Fruit fly (Drosophila melanogaster) ovary, adult (tissue): ENCODE data around the gene CG14712.

Experiments
- CG17801 ChIP-seq: fragments of 200-800 bp; optimal IDR thresholded peaks from 2 replicates; lab custom pipeline; 2019; ENCODE audit warnings: missing biosample characterization, mild to moderate bottlenecking, missing genetic modification characterization, moderate library complexity; ENCODE audit not compliant: partially characterized antibody

Gene CG14712

DNA sequence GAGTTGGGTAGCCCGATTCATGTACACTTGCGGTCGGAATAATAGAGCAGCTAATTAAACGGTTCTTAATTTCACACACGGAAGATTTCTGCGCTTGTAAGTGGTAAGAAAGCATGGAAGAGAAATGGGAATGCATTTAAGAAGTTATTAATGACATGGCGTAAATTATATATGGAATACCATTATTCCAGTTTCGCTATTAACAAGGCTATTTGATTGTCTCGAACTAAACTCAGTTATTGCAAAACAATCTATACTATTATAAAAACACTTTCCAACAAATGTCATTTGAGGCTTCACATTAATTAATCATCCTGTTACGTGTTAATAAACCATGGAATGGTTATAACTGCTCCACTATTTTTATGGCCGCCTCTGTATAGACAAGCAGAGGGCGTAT is 12.3 kb upstream of the CG14712 start:
- TF ChIP-seq CG17801, result no peak

DNA sequence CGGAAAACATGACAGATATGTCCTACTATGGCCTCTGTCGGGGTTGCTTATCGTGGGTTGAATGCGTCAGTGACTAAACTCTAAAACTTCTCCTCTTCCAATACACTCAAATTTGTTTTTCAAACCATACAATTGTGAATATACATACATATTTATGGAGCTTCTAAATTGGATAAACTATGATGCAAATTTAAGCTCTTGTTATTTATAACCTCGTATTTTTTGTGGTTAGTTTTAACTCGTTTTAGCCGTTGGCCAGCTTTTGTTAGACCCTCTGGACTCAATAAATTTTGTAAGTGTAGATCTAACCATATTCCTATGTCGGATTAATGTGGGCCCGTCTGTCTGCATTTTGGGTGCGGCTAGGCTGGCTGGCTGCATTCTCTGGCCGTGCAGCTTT is 11.2 kb upstream of the CG14712 start:
- TF ChIP-seq CG17801, result no peak

DNA sequence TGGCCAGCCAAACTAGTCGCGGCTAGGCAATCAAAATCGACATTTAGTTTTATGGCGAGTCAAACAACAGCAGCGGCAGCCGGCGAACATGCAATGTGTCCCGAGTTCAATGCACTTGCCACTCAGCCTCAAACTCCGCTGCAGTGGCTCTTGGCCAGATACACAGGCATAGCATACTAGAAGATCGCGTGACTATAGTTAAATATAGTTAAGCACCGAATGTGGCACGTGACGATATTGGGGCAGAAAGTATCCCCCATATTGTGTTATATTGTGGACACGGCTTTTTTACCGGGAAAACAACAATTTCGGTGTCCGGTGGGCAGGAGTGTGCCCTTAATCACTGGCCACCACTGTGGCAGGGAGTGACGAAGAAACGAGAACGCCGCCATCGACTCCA is 10.7 kb upstream of the CG14712 start:
- TF ChIP-seq CG17801, result no peak

DNA sequence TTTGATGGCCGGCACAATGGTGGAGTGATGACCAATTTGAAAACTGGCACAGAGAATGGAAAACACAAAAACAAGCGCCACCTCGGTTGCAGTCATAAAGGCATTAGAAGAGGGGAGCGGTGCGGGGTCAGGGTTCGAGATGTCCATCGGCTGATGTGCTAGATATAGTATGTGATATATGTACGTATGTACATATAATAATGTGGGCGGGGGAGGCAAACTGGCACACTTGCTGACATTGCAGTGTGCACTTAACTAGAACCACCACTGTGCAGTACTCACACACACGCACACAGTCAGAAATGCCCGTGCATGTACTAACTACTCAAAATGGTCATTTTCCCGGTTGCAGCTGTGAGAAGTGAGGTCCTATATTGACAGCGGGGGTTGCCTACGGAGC is 9.7 kb upstream of the CG14712 start:
- TF ChIP-seq CG17801, result no peak

DNA sequence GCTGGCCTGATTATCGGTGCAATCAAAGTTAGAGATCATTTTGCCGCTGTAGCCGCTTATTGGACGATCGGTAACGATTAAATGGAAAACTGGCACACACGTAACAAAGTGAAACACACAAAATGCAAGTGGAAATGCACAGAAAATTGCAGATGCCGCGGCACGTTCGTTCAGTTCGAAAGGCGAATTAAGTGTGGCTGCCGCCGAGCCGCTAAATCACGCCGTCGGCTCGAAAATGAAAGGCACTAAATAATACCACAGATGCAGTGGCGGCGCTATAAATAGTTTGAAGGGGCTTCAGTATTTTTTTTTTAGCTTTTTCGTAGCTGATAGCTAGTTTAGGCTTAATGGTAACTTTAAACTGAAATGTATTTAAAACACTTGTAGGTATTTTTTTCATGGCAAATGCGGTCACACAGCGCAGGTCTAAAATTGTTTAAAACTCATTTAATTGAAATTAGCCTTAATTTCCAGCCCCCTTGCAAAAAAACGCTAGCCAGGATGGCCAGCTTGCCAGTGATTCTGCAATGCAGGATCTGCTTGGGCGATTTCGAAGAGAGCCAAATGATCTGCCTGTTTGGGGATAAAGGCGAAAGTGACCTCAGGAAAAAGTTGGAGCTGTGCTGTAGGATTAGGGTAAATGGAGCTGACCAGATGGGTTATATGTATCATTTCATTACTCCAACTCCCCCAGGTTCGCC is 8.7 kb upstream of the CG14712 start, which contains the start of the genes Jupiter and CG14710:
TSS of gene Jupiter (minus strand) at position 198 of the 701 bp plus-strand sequence.
TSS of gene CG14710 (plus strand) at position 382 of the 701 bp plus-strand sequence.
- TF ChIP-seq CG17801, result peak; percentile 45

DNA sequence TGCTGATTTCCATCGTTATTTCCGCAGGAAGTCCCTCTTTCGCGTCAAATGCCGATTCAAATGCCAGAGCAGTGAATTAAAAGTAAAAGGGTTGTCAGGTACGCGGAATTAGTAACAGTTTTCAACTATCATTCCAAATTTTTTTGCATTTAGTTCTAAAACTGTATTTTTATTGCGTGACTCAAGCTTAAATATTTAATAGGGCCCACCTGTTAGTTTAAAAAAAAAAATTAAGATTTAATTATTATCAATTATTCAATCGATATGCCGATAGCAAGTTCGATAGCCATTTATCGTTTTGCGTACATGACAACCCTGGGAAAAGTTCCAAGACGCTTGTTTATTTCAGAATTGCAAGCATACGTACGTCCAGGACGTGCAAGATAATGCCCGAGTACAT is 5.5 kb upstream of the CG14712 start, which contains the start of gene CG14711:
TSS of gene CG14711 (plus strand) at position 315 of the 400 bp plus-strand sequence.
- TF ChIP-seq CG17801, result peak; percentile 86

DNA sequence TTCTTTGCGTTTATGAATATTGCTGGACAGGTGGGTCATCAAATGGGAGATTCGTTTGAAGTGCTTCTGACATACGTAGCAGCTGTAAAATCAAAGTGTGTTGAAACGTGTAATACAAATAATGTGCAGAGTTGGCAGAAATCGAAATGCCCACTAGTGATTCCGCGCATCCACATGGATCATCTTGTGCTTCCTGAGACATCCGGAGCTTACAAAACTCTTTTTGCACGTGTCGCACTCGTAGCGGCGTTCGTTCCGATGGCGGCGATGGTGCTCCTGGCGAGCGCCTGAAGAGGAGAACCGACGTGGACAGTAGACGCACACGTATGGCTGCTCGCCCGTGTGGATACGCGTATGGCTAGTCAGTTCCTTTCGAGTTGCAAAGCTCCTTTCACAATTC is 3.0 kb upstream of the CG14712 start, which contains the start of gene Zaf1:
TSS of gene Zaf1 (minus strand) at position 101 of the 400 bp plus-strand sequence.
- TF ChIP-seq CG17801, result no peak

DNA sequence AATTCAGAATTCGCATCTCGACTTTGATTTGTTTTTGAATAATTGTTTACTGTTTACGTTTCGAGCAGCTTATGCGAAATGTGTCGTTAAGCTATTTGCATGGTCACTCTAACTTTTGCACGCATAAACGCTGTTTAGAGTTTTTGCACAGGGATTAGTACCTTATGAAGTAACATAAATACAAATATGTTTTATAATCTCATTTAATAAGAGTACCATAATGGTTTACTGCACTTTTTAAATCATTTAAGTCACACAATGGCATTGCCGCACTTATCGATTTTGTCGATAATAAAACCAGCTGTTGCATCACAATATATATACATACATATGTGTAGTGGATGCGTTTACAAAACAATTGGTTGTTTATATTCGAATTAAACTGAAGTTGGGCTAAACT is 2.0 kb upstream of the CG14712 start, which contains the start of the genes CG6813 and CG18764:
TSS of gene CG6813 (minus strand) at position 68 of the 400 bp plus-strand sequence.
TSS of gene CG18764 (plus strand) at position 319 of the 400 bp plus-strand sequence.
- peak; percentile 18 for TF ChIP-seq CG17801

DNA sequence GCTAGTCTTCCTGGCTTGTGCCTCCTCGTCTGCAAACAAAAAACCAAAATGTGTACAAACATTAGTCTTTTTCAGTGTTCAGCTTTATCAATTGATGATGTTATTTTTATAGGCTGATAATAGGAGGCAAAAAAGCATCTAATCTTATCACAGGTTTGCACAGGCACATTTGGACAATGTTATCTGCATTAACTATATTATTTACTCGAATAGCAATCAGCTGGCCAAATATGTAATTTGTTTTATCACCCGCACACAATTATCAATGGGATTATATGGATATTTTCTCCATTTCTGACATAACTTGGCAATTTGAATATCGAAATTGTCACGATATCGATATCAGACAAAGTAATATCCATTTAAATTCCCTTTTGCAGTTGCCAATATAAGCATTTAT is 9.0 kb downstream of the CG14712 start:
- no peak for TF ChIP-seq CG17801

DNA sequence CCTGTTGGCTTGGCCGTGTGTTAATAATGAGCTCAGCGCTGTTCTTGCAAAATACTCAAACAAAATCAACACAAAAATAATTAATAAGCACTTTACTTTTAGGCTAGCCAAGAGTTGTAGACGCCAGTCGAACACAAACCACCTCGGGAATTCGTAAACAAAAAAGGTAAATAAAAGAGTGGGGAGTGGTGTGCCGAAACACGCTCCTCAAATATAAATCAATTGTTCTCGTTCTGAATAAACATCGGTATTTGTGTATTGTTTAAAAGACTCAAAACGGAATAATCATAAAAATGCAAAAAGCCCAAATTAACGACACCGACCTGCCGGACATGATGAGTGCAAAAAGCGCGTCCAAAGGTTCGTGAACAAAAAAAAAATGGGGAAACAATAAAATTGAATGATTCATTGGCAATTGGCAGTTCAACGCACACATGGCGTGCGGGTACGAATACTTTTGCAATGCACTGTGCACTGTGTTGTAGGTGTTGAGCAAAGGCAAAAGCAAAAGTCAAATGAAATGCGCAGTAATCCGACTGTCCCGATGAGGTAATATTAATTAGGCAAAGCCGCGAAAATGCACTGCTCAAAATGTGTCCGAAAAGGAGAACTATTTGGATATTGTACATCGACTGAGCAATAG is 11.5 kb downstream of the CG14712 start:
- TF ChIP-seq CG17801, result peak; percentile 39

DNA sequence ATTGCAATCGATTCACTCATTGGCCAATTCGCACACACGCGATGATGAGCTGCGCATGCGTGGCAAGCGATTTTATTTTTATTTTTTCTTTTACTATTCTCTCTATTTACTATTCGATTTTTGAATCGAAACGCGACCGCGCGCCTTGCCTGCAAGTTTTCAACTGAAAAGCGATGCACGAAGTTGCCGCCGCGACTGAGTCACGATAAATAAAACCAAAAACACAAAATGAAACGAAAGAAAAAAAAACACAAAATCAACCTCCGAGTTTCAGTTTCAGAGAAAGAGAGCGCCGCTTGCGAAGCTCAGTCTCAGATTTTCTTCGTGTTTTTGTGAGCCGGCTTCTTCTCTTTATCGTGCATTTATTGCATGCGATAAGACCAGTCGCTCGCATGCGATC is 18.3 kb downstream of the CG14712 start:
- TF ChIP-seq CG17801, result peak; percentile 83

DNA sequence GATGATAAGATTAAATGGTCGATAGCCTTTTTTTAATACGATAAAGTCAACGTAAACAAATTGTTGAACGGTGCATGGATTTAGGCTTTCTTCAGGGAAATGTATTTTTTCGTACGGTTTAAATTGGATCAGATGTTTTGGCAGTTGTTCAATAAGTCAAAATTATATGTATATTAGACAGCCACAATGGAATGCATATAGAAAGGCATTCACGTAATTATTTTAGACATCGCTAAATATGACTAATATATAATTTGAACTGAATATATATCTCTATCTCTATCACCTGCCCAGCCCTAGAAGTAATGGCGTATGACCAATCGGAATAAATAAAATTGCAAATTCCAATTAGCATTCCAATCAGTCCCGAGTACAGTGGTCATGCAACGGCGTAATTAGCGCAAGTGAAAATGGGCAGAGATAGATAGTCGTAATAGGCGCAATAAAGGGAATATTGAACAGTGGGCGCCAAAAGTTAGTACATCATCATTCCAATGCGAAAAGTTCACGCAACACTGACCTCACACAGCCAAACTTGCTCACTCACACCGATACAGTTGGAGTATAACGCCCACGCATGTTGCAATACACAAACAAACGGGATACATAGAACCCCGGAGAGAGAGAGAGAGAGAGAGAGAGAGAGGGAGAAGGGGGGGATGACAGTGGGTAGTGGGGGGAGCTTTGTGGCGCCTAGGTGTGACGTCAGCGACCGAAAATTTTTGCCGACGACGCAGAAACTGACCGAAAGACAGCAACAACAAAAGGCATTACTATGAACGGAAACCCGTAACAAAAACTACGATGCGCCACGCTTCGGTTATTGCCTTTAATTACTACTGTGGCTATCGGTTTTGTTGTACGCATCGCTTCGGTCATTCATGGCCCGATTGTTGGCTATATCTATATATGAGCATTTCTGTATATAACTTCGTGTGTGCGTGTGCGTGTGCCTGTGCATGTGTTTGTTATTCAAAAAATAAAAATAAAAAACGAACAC is 20.1 kb downstream of the CG14712 start:
- TF ChIP-seq CG17801, result no peak

DNA sequence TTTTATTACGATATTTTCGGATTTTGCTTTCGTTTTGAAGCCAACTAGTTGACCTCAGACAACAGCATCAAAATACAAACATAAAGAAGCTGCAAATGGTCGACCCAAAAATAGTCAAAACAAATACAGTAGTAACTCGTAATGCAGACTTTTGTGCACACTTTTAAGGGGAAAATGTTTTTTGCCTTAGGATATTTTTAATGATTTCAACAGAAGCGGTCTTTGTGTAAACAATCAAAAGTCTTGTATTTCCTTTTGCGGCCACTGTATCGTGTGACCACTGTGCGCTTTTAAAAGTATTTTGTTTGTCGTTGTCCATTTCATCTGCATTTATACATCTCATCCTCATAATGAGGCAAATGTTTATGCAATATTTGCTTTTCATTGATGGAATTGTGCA is 20.9 kb downstream of the CG14712 start:
- TF ChIP-seq CG17801, result peak; percentile 74

DNA sequence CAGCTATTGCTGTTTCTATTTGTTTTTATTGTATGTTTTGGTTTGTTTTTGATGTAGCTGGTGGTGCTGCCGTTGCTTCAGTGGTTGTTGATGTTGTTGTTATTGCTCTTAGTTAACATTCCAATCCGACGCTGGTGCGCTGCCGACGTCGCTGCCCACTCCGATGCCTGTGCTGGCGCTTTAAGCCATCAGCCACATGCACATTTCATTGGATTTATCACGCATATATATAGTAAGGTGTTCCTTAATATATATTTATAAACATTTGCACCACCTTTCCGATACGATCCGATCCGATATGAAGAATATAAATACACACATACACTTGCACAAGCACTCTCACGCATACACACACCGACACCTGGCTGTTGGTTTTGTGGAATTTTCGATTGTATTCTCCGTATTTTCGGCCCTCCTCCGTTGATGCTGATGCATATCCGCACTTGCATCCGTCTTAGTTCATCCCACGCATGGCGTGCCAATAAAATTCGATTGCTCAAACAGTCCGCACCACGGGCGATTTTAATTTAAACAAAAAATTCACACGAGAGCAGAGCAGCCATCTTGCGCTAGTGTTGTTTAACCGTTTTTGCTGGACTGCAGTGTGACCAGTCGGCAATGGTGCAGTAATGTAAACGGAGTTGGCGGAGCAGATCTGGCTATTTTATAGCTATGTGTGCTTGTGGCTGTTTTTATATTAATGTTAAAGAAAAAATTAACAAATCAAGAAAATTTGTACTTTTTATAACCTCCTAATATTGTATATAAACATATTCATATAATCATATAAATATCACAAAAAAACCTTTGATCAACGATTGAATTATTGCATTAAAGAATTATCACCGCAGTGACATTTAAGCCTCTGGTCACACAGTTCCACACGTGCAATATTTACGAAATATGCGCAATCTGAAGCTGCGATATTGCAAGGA is 21.8 kb downstream of the CG14712 start, which contains the start of the genes Csk and Elp1:
TSS of gene Csk (minus strand) at position 602 of the 935 bp plus-strand sequence.
TSS of gene Elp1 (plus strand) at position 867 of the 935 bp plus-strand sequence.
- TF ChIP-seq CG17801, result peak; percentile 55

DNA sequence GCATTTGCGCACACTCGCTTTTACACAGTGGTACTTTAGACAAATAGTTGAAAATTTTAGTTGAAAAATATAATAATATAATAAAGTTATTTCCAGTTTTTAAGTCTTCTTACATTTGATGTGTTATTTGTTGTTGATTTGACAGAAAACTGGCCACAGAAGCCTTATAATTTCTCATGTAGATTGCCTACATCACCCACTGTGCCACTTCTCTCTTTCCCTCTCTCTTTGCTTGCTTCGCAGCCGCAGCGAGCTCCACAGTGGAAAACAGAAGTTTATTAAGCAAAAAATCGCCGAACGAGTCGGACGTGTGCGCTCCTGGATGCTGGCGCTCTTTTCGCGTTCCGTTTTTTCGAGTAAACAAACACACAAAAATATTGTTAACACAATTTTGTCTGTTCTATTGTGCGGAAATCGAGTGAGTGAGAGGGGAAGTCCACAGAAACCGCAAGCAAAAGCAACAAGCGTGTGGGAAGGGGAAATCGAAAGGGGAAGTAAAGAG is 27.4 kb downstream of the CG14712 start, which contains the start of gene CG42327:
TSS of gene CG42327 (plus strand) at position 277 of the 502 bp plus-strand sequence.
- TF ChIP-seq CG17801, result peak; percentile 87
